Fruit fly (Drosophila melanogaster) whole organism, adult: ENCODE data around the gene CG6656.

ENCODE experiments used
- CG12768 ChIP-seq: fragments of 200-800 bp; sonication (Bioruptor generic); optimal IDR thresholded peaks from 2 replicates; lab custom pipeline; 2017; ENCODE audit warnings: missing biosample characterization, missing genetic modification characterization, mild to moderate bottlenecking, moderate library complexity, missing genetic modification reagents
- CG33017 ChIP-seq: fragments of 200-800 bp; sonication (Bioruptor generic); optimal IDR thresholded peaks from 2 replicates; lab custom pipeline; 2018; ENCODE audit warnings: missing biosample characterization, mild to moderate bottlenecking, missing genetic modification characterization, moderate library complexity
- CG5204 ChIP-seq: fragments of 200-800 bp; sonication (Bioruptor generic); optimal IDR thresholded peaks from 2 replicates; lab custom pipeline; 2016; ENCODE audit warnings: missing biosample characterization, missing genetic modification characterization
- CG7045 ChIP-seq: fragments of 200-800 bp; sonication (Bioruptor generic); optimal IDR thresholded peaks from 2 replicates; lab custom pipeline; 2017; ENCODE audit warnings: missing biosample characterization, mild to moderate bottlenecking, missing genetic modification characterization
- Clk ChIP-seq: fragments of 200-800 bp; sonication (Bioruptor generic); optimal IDR thresholded peaks from 2 replicates; lab custom pipeline; 2017; ENCODE audit warnings: missing biosample characterization, missing genetic modification characterization
- Crg-1 ChIP-seq: fragments of 200-800 bp; sonication (Bioruptor generic); optimal IDR thresholded peaks from 2 replicates; lab custom pipeline; 2016; ENCODE audit warnings: missing biosample characterization, missing genetic modification characterization
- bab1 ChIP-seq: fragments of 200-800 bp; sonication (Bioruptor generic); optimal IDR thresholded peaks from 3 replicates; lab custom pipeline; 2019; ENCODE audit warnings: missing biosample characterization, mild to moderate bottlenecking, missing genetic modification characterization, moderate library complexity
- kay ChIP-seq: fragments of 200-800 bp; sonication (Bioruptor generic); peaks from one replicate; lab custom pipeline; 2016; ENCODE audit warnings: missing biosample characterization, missing genetic modification characterization, borderline replicate concordance
- pad ChIP-seq: fragments of 200-800 bp; sonication (Bioruptor generic); optimal IDR thresholded peaks from 3 replicates; lab custom pipeline; 2017; ENCODE audit warnings: missing biosample characterization, missing genetic modification characterization, mild to moderate bottlenecking, moderate library complexity, missing genetic modification reagents
- tj ChIP-seq: fragments of 200-800 bp; sonication (Bioruptor generic); optimal IDR thresholded peaks from 3 replicates; lab custom pipeline; 2017; ENCODE audit warnings: missing biosample characterization, mild to moderate bottlenecking, missing genetic modification characterization, moderate library complexity
- toe ChIP-seq: fragments of 200-800 bp; sonication (Bioruptor generic); optimal IDR thresholded peaks from 2 replicates; lab custom pipeline; 2016; ENCODE audit warnings: missing biosample characterization, missing genetic modification characterization

DNA sequence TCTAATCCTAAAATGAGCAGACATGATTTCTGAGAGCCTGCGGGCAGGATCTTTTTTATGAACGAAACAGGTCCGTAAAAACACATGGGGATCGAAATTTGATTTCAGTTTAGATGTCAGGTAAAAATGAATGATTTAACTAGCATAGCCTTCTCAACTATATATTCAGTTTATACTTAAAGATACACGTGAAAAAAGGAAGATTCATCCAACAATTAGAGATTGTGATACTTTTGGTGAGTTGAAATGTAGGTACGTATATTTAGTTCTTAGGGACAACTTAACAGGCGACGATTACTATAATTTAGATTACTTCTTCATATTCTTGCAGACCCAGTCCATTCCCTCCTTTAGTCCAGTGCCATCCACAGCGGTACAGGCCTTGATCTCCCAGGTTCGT, 10.4 kb downstream of the CG6656 start, which contains the start of gene CG17819:
- TF ChIP-seq Crg-1 (GFP tag; lab: Kevin White, UChicago) (no peak), pad (no peak), kay (GFP tag; lab: Kevin White, UChicago) (no peak), bab1 (GFP tag; lab: Kevin White, UChicago) (no peak), toe (GFP tag; lab: Kevin White, UChicago) (no peak), tj (no peak), Clk (GFP tag; lab: Kevin White, UChicago) (no peak), CG7045 (no peak), CG5204 (GFP tag; lab: Kevin White, UChicago) (no peak), CG12768 (GFP tag; lab: Kevin White, UChicago) (no peak), CG33017 (no peak)
